Fruit fly (Drosophila melanogaster): ENCODE results near the gene Efa6.

- no peak for TF ChIP-seq OdsH (GFP tag; optimal IDR thresholded peaks at IDR 0.05)
- no peak for TF ChIP-seq Blimp-1 (GFP tag; optimal IDR thresholded peaks at IDR 0.05)
- no peak for TF ChIP-seq CG11902 (GFP tag; optimal IDR thresholded peaks at IDR 0.05)
- TF ChIP-seq achi (GFP tag; optimal IDR thresholded peaks at IDR 0.05): no peak
- TF ChIP-seq Smox (GFP tag; optimal IDR thresholded peaks at IDR 0.05): no peak
- no peak for TF ChIP-seq topi (GFP tag; optimal IDR thresholded peaks at IDR 0.05)
- no peak for TF ChIP-seq CG6792 (GFP tag; optimal IDR thresholded peaks at IDR 0.05)
- TF ChIP-seq svp (GFP tag): no peak
- TF ChIP-seq CG8632 (GFP tag; optimal IDR thresholded peaks at IDR 0.05): no peak
- no peak for TF ChIP-seq spab (GFP tag; optimal IDR thresholded peaks at IDR 0.05)
- TF ChIP-seq cyc (GFP tag; optimal IDR thresholded peaks at IDR 0.05): no peak
- no peak for TF ChIP-seq eg (GFP tag; IDR thresholded peaks at IDR 0.05)
Measured at dm6 chr3R:22573590-22573989, 14.0 kb upstream of the Efa6 start.

All from whole organism, prepupa.